Worm (Caenorhabditis elegans) whole organism, mixed stage, embryonic: ENCODE measurements around the gene pdhk-2.

Experiments
- hlh-1 ChIP-seq: fragments of 150-350 bp; optimal IDR thresholded peaks from 2 replicates; lab custom pipeline; 2014; ENCODE audit warnings: missing biosample characterization, missing genetic modification reagents, missing genetic modification characterization
- lsy-2 ChIP-seq: fragments of 150-350 bp; optimal IDR thresholded peaks from 2 replicates; lab custom pipeline; 2014; ENCODE audit warnings: missing biosample characterization, missing genetic modification characterization
- pha-4 ChIP-seq: fragments of 150-350 bp; optimal IDR thresholded peaks from 2 replicates; lab custom pipeline; 2018; ENCODE audit warnings: missing biosample characterization, missing genetic modification reagents, missing genetic modification characterization
- unc-39 ChIP-seq: fragments of 150-350 bp; optimal IDR thresholded peaks from 2 replicates; lab custom pipeline; 2014; ENCODE audit warnings: missing biosample characterization, missing genetic modification characterization
- unc-62 ChIP-seq: fragments of 150-350 bp; optimal IDR thresholded peaks from 2 replicates; lab custom pipeline; 2014; ENCODE audit warnings: missing biosample characterization, missing genetic modification reagents, missing genetic modification characterization
- zip-8 ChIP-seq: fragments of 150-350 bp; optimal IDR thresholded peaks from 2 replicates; lab custom pipeline; 2014; ENCODE audit warnings: missing biosample characterization, missing genetic modification characterization

- no peak for TF ChIP-seq pha-4
- no peak for TF ChIP-seq zip-8 (tag; lab: Kevin White, UChicago)
- TF ChIP-seq lsy-2, result no peak
- TF ChIP-seq hlh-1, result no peak
- TF ChIP-seq unc-62 (GFP tag; lab: Kevin White, UChicago), result no peak
- no peak for TF ChIP-seq unc-39 (tag; lab: Kevin White, UChicago)
Measured at ce11 chrIII:8742584-8742983, 1.4 kb upstream of the pdhk-2 start.
